Worm (Caenorhabditis elegans): ENCODE data around the gene Y34F4.3.

- TF ChIP-seq mdl-1 (tag; optimal IDR thresholded peaks at IDR 0.05) (no peak), lin-13 (GFP tag; optimal IDR thresholded peaks at IDR 0.05) (peak; percentile 21), nhr-237 (tag; optimal IDR thresholded peaks at IDR 0.05) (no peak)
These were observed 21.2 kb upstream of the Y34F4.3 start, which contains the start of the genes chin-1 and BE0003N10.1 for ce11 chrIII:1037173-1037572.

Measured in whole organism, L1 larva.